Worm (Caenorhabditis elegans): ENCODE data around the gene mtx-2.

DNA sequence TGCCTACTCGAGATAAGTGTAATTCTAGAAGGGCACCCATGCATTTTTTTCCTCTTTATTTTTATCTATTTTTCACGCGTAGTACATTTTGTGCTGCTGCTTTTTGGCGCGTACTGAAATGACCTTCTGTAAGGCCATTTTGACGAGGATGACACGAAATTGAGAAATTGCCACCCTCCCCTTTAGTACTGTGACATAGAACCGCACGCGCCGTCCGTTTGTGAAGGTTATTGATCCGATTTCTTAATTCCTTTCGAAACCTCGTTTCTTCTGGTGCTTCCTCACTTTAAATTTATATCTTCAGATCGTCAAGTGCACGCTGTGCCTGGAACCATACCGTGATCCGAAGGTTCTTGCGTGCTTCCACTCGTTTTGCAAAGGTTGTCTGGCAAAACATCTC lies 32.3 kb downstream of the mtx-2 start:
- TF ChIP-seq rnt-1 (tag; optimal IDR thresholded peaks at IDR 0.05) (no peak), elt-3 (tag; optimal IDR thresholded peaks at IDR 0.05) (no peak), lin-15B (tag; optimal IDR thresholded peaks at IDR 0.05) (no peak), ztf-4 (tag; optimal IDR thresholded peaks at IDR 0.05) (no peak), zag-1 (tag; optimal IDR thresholded peaks at IDR 0.05) (no peak)
